Worm (Caenorhabditis elegans) whole organism, early embryonic: Measurements from ENCODE around the gene iglr-1.

Experiments
- F13C5.2 ChIP-seq: sonication (generic microtip); optimal IDR thresholded peaks from 2 replicates; lab custom pipeline; 2017; ENCODE audit warnings: mild to moderate bottlenecking, missing genetic modification characterization, inconsistent platforms, missing compliant biosample characterization
- aly-1 ChIP-seq: sonication (generic microtip); optimal IDR thresholded peaks from 2 replicates; lab custom pipeline; 2016; ENCODE audit warnings: missing genetic modification characterization, missing compliant biosample characterization
- ama-1 ChIP-seq: fragments of 150-350 bp; optimal IDR thresholded peaks from 2 replicates; lab custom pipeline; 2014
- ceh-13 ChIP-seq: fragments of 200-800 bp; sonication (Bioruptor generic); optimal IDR thresholded peaks from 2 replicates; lab custom pipeline; 2018; ENCODE audit warnings: mild to moderate bottlenecking, missing genetic modification characterization, missing compliant biosample characterization
- ets-7 ChIP-seq: sonication (generic microtip); optimal IDR thresholded peaks from 2 replicates; lab custom pipeline; 2016; ENCODE audit warnings: missing genotype, missing genetic modification characterization, missing compliant biosample characterization
- hnd-1 ChIP-seq: sonication (generic microtip); optimal IDR thresholded peaks from 2 replicates; lab custom pipeline; 2016; ENCODE audit warnings: missing genetic modification characterization, missing compliant biosample characterization
- pes-1 ChIP-seq: fragments of 200-800 bp; sonication (Bioruptor generic); IDR thresholded peaks from 2 replicates; pipeline ENCODE4 v1.3.6; 2022; ENCODE audit warnings: missing genetic modification reagents, missing genetic modification characterization, missing compliant biosample characterization
- tra-4 ChIP-seq: sonication (generic microtip); optimal IDR thresholded peaks from 2 replicates; lab custom pipeline; 2017; ENCODE audit warnings: missing genetic modification characterization, missing compliant biosample characterization

DNA sequence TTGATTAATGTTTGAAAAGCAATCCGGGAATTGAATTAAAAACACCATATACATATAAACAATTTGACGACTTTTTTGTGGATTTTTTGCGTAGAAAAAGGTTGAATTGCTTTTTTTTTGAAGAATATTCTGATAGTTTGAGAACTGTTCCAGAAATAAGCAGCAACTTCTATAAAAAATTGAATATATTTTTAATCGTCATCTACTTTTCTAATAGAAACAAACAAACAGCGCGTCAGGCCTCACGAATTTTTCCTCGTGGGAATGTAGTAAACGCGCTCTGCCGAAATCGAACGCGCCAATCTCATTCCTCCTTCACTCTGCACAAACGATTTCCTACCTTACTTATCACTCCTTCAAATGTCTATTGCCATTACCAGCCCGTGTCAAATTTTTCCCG lies 26.9 kb downstream of the iglr-1 start, which contains the start of gene rgs-11:
- TF ChIP-seq F13C5.2 (tag; lab: Kevin White, UChicago) (no peak), pes-1 (GFP tag; lab: Robert Waterston, UW) (no peak), ets-7 (tag; lab: Kevin White, UChicago) (no peak), ceh-13 (GFP tag; lab: Kevin White, UChicago) (no peak), ama-1 (lab: Kevin White, UChicago) (no peak), aly-1 (tag; lab: Kevin White, UChicago) (no peak), tra-4 (tag; lab: Kevin White, UChicago) (no peak), hnd-1 (tag; lab: Kevin White, UChicago) (no peak)
